Worm (Caenorhabditis elegans) whole organism, early embryonic: ENCODE results near the gene Y6G8.6.

Experiments used
- ceh-36 ChIP-seq: sonication (generic microtip); optimal IDR thresholded peaks from 2 replicates; lab custom pipeline; 2016; ENCODE audit warnings: missing genetic modification characterization, inconsistent platforms, missing compliant biosample characterization
- hnd-1 ChIP-seq: sonication (generic microtip); optimal IDR thresholded peaks from 2 replicates; lab custom pipeline; 2016; ENCODE audit warnings: missing genetic modification characterization, missing compliant biosample characterization

Y6G8.6 gene

ce11 chrV:17566850-17567249, 49.9 kb downstream of the Y6G8.6 start, which contains the start of gene C38D9.2:
TSS of gene C38D9.2 (plus strand) at chrV:17567150.
- TF ChIP-seq ceh-36 (tag; lab: Kevin White, UChicago) (no peak), hnd-1 (tag; lab: Kevin White, UChicago) (no peak)
